Fruit fly (Drosophila melanogaster) whole organism, embryonic: ENCODE data around the gene Nelf-E.

Experiments
- Bgb ChIP-seq: fragments of 200-800 bp; sonication (Bioruptor generic); IDR thresholded peaks from 2 replicates; pipeline ENCODE4 v1.3.6; 2022; ENCODE audit warnings: missing biosample characterization, missing genetic modification characterization; ENCODE audit not compliant: partially characterized antibody
- CG10321 ChIP-seq: fragments of 200-800 bp; sonication (Bioruptor generic); IDR thresholded peaks from 2 replicates; pipeline ENCODE4 v1.3.6; 2022; ENCODE audit warnings: missing biosample characterization, missing genetic modification characterization
- CG10431 ChIP-seq: fragments of 200-800 bp; sonication (Bioruptor generic); optimal IDR thresholded peaks from 3 replicates; lab custom pipeline; 2018; ENCODE audit warnings: missing biosample characterization, mild to moderate bottlenecking, missing genetic modification characterization
- CG10565 ChIP-seq: fragments of 200-800 bp; sonication (Bioruptor generic); optimal IDR thresholded peaks from 3 replicates; lab custom pipeline; 2016; ENCODE audit warnings: missing biosample characterization, mild to moderate bottlenecking, missing genetic modification characterization
- CG11085 ChIP-seq: fragments of 200-800 bp; sonication (Bioruptor generic); IDR thresholded peaks from 2 replicates; pipeline ENCODE4 v1.3.6; 2022; ENCODE audit warnings: missing biosample characterization, missing genetic modification characterization
- CG12104 ChIP-seq: fragments of 200-800 bp; sonication (Bioruptor generic); optimal IDR thresholded peaks from 3 replicates; lab custom pipeline; 2016; ENCODE audit warnings: missing biosample characterization, missing genetic modification characterization
- CG12299 ChIP-seq: fragments of 200-800 bp; sonication (Bioruptor generic); optimal IDR thresholded peaks from 2 replicates; lab custom pipeline; 2018; ENCODE audit warnings: missing biosample characterization, mild to moderate bottlenecking, missing genetic modification characterization
- CG1233 ChIP-seq: fragments of 200-800 bp; sonication (Bioruptor generic); optimal IDR thresholded peaks from 4 replicates; lab custom pipeline; 2018; ENCODE audit warnings: missing biosample characterization, mild to moderate bottlenecking, missing genetic modification characterization
- CG1529 ChIP-seq: fragments of 200-800 bp; sonication (Bioruptor generic); optimal IDR thresholded peaks from 3 replicates; lab custom pipeline; 2018; ENCODE audit warnings: missing biosample characterization, missing genetic modification characterization
- CG16863 ChIP-seq: fragments of 200-800 bp; sonication (Bioruptor generic); optimal IDR thresholded peaks from 3 replicates; lab custom pipeline; 2016; ENCODE audit warnings: missing biosample characterization, missing genetic modification characterization
- CG17385 ChIP-seq: fragments of 200-800 bp; sonication (Bioruptor generic); optimal IDR thresholded peaks from 3 replicates; lab custom pipeline; 2018; ENCODE audit warnings: missing biosample characterization, mild to moderate bottlenecking, missing genetic modification characterization
- CG18599 ChIP-seq: fragments of 200-800 bp; sonication (Bioruptor generic); optimal IDR thresholded peaks from 3 replicates; lab custom pipeline; 2017; ENCODE audit warnings: missing biosample characterization, missing genetic modification characterization, mild to moderate bottlenecking, moderate library complexity, missing genetic modification reagents
- CG18619 ChIP-seq: fragments of 200-800 bp; sonication (Bioruptor generic); optimal IDR thresholded peaks from 3 replicates; lab custom pipeline; 2017; ENCODE audit warnings: missing biosample characterization, mild to moderate bottlenecking, missing genetic modification characterization
- CG18764 ChIP-seq: fragments of 200-800 bp; sonication (Bioruptor generic); optimal IDR thresholded peaks from 3 replicates; lab custom pipeline; 2016; ENCODE audit warnings: missing biosample characterization, missing genetic modification characterization
- CG2120 ChIP-seq: fragments of 200-800 bp; sonication (Bioruptor generic); optimal IDR thresholded peaks from 3 replicates; lab custom pipeline; 2016; ENCODE audit warnings: missing biosample characterization, missing genetic modification characterization
- CG2875 ChIP-seq: fragments of 200-800 bp; sonication (Bioruptor generic); optimal IDR thresholded peaks from 2 replicates; lab custom pipeline; 2017; ENCODE audit warnings: missing biosample characterization, mild to moderate bottlenecking, missing genetic modification characterization, missing genetic modification reagents
- CG30431 ChIP-seq: fragments of 200-800 bp; sonication (Bioruptor generic); optimal IDR thresholded peaks from 2 replicates; lab custom pipeline; 2017; ENCODE audit warnings: missing biosample characterization, missing genetic modification characterization
- CG32532 ChIP-seq: fragments of 200-800 bp; sonication (Bioruptor generic); IDR thresholded peaks from 2 replicates; pipeline ENCODE4 v1.3.6; 2022; ENCODE audit warnings: missing biosample characterization, missing genetic modification characterization
- CG34422 ChIP-seq: fragments of 200-800 bp; sonication (Bioruptor generic); IDR thresholded peaks from 3 replicates; pipeline ENCODE4 v1.3.6; 2022; ENCODE audit warnings: missing biosample characterization, missing genetic modification characterization
- CG3838 ChIP-seq: fragments of 200-800 bp; sonication (Bioruptor generic); optimal IDR thresholded peaks from 3 replicates; lab custom pipeline; 2016; ENCODE audit warnings: missing biosample characterization, missing genetic modification characterization
- CG4282 ChIP-seq: fragments of 200-800 bp; sonication (Bioruptor generic); optimal IDR thresholded peaks from 2 replicates; lab custom pipeline; 2016; ENCODE audit warnings: missing biosample characterization, missing genetic modification characterization
- CG6254 ChIP-seq: fragments of 200-800 bp; sonication (Bioruptor generic); optimal IDR thresholded peaks from 3 replicates; lab custom pipeline; 2017; ENCODE audit warnings: mild to moderate bottlenecking, missing biosample characterization, missing genetic modification reagents, missing genetic modification characterization
- CG7839 ChIP-seq: fragments of 200-800 bp; sonication (Bioruptor generic); optimal IDR thresholded peaks from 3 replicates; lab custom pipeline; 2018; ENCODE audit warnings: missing biosample characterization, mild to moderate bottlenecking, missing genetic modification characterization, moderate library complexity
- CTCF ChIP-seq: fragments of 200-800 bp; sonication (Bioruptor generic); optimal IDR thresholded peaks from 2 replicates; lab custom pipeline; 2017; ENCODE audit warnings: missing biosample characterization, mild to moderate bottlenecking, missing genetic modification characterization, moderate library complexity
- D19B ChIP-seq: fragments of 200-800 bp; sonication (Bioruptor generic); optimal IDR thresholded peaks from 2 replicates; lab custom pipeline; 2017; ENCODE audit warnings: missing biosample characterization, mild to moderate bottlenecking, missing genetic modification characterization
- Dbx ChIP-seq: fragments of 200-800 bp; sonication (Bioruptor generic); IDR thresholded peaks from 3 replicates; pipeline ENCODE4 v1.3.6; 2022; ENCODE audit warnings: missing biosample characterization, missing genetic modification characterization
- Drgx ChIP-seq: fragments of 200-800 bp; sonication (Bioruptor generic); IDR thresholded peaks from 2 replicates; pipeline ENCODE4 v1.3.6; 2022; ENCODE audit warnings: missing biosample characterization, missing genetic modification characterization
- HLH3B ChIP-seq: fragments of 200-800 bp; sonication (Bioruptor generic); IDR thresholded peaks from 2 replicates; pipeline ENCODE4 v1.3.6; 2022; ENCODE audit warnings: missing biosample characterization, missing genetic modification characterization
- Mrtf ChIP-seq: fragments of 200-800 bp; sonication (Bioruptor generic); IDR thresholded peaks from 3 replicates; pipeline ENCODE4 v1.3.6; 2022; ENCODE audit warnings: missing biosample characterization, missing genetic modification characterization
- Nf-YA ChIP-seq: fragments of 200-800 bp; sonication (Bioruptor generic); IDR thresholded peaks from 2 replicates; pipeline ENCODE4 v1.3.6; 2022; ENCODE audit warnings: missing biosample characterization, missing genetic modification characterization
- Pdp1 ChIP-seq, 2 experiments: fragments of 200-800 bp; sonication (Bioruptor generic); optimal IDR thresholded peaks; 3 replicates each; lab custom pipeline; 2016; ENCODE audit warnings: missing biosample characterization in 2 of 2, missing genetic modification characterization in 2 of 2, mild to moderate bottlenecking in 1 of 2, moderate library complexity in 1 of 2
- Spps ChIP-seq: fragments of 200-800 bp; sonication (Bioruptor generic); optimal IDR thresholded peaks from 2 replicates; lab custom pipeline; 2018; ENCODE audit warnings: missing biosample characterization, mild to moderate bottlenecking, missing genetic modification characterization
- abd-A ChIP-seq: fragments of 200-800 bp; sonication (Bioruptor generic); optimal IDR thresholded peaks from 3 replicates; lab custom pipeline; 2019; ENCODE audit warnings: missing biosample characterization, mild to moderate bottlenecking, missing genetic modification characterization, moderate library complexity
- bab2 ChIP-seq: fragments of 200-800 bp; sonication (Bioruptor generic); optimal IDR thresholded peaks from 2 replicates; lab custom pipeline; 2016; ENCODE audit warnings: missing biosample characterization, missing genetic modification characterization
- bbx ChIP-seq: fragments of 200-800 bp; sonication (Bioruptor generic); IDR thresholded peaks from 2 replicates; pipeline ENCODE4 v1.3.6; 2022; ENCODE audit warnings: missing biosample characterization, missing genetic modification characterization; ENCODE audit not compliant: partially characterized antibody
- bsh ChIP-seq, 2 experiments: fragments of 200-800 bp; sonication (Bioruptor generic); optimal IDR thresholded peaks; 2 replicates each; lab custom pipeline; 2017 to 2018; ENCODE audit warnings: mild to moderate bottlenecking in 2 of 2, missing biosample characterization in 2 of 2, missing genetic modification characterization in 2 of 2, moderate library complexity in 1 of 2
- cad ChIP-seq: fragments of >200 bp; optimal IDR thresholded peaks from 2 replicates; lab custom pipeline; 2017; ENCODE audit warnings: missing biosample characterization, missing genetic modification characterization
- chinmo ChIP-seq: fragments of 200-800 bp; sonication (Bioruptor generic); IDR thresholded peaks from 4 replicates; pipeline ENCODE4 v1.3.6; 2022; ENCODE audit warnings: missing biosample characterization, missing genetic modification characterization; ENCODE audit not compliant: partially characterized antibody
- chm ChIP-seq: fragments of 200-800 bp; sonication (Bioruptor generic); IDR thresholded peaks from 2 replicates; pipeline ENCODE4 v1.3.6; 2022; ENCODE audit warnings: missing biosample characterization, missing genetic modification characterization
- hkb ChIP-seq, 2 experiments: fragments of 200-800 bp in 1 of 2; fragments of >200 bp in 1 of 2; sonication (Bioruptor generic) in 1 of 2; IDR thresholded peaks in 1 of 2; optimal IDR thresholded peaks in 1 of 2; 2 replicates each; pipeline versions ENCODE4 v1.3.6 to Lab custom; 2017 to 2022; ENCODE audit warnings: missing biosample characterization in 1 of 2, missing genetic modification characterization in 1 of 2
- lilli ChIP-seq: fragments of 200-800 bp; sonication (Bioruptor generic); optimal IDR thresholded peaks from 3 replicates; lab custom pipeline; 2016; ENCODE audit warnings: missing biosample characterization, missing genetic modification characterization
- mam ChIP-seq: fragments of 200-800 bp; sonication (Bioruptor generic); optimal IDR thresholded peaks from 3 replicates; lab custom pipeline; 2016; ENCODE audit warnings: missing biosample characterization, missing genetic modification characterization
- pan ChIP-seq, 4 experiments: fragments of >200 bp in 3 of 4; fragments of 200-800 bp in 1 of 4; sonication (Bioruptor generic) in 1 of 4; optimal IDR thresholded peaks in 3 of 4; IDR thresholded peaks in 1 of 4; 2 replicates each; pipeline versions ENCODE4 v1.3.6 to Lab custom; 2017 to 2022; ENCODE audit warnings: missing biosample characterization in 2 of 4, missing genetic modification characterization in 2 of 4, mixed read lengths in 1 of 4
- pb ChIP-seq: fragments of 200-800 bp; sonication (Bioruptor generic); optimal IDR thresholded peaks from 3 replicates; lab custom pipeline; 2016; ENCODE audit warnings: missing biosample characterization, missing genetic modification characterization
- phol ChIP-seq: fragments of 200-800 bp; sonication (Bioruptor generic); optimal IDR thresholded peaks from 3 replicates; lab custom pipeline; 2018; ENCODE audit warnings: missing biosample characterization, mild to moderate bottlenecking, missing genetic modification characterization, moderate library complexity
- pnt ChIP-seq: fragments of 200-800 bp; sonication (Bioruptor generic); optimal IDR thresholded peaks from 3 replicates; lab custom pipeline; 2016; ENCODE audit warnings: missing biosample characterization, missing genetic modification characterization
- rib ChIP-seq: fragments of 200-800 bp; sonication (Bioruptor generic); IDR thresholded peaks from 2 replicates; pipeline ENCODE4 v1.3.6; 2022; ENCODE audit warnings: missing biosample characterization, missing genetic modification characterization
- salm ChIP-seq: fragments of 200-800 bp; sonication (Bioruptor generic); optimal IDR thresholded peaks from 2 replicates; lab custom pipeline; 2018; ENCODE audit warnings: missing biosample characterization, mild to moderate bottlenecking, missing genetic modification characterization
- tap ChIP-seq: fragments of 200-800 bp; optimal IDR thresholded peaks from 3 replicates; lab custom pipeline; 2019; ENCODE audit warnings: missing biosample characterization, mild to moderate bottlenecking, missing genetic modification characterization, moderate library complexity
- yki ChIP-seq: fragments of >200 bp; optimal IDR thresholded peaks from 3 replicates; lab custom pipeline; 2018
- z ChIP-seq: fragments of 200-800 bp; sonication (Bioruptor generic); IDR thresholded peaks from 3 replicates; pipeline ENCODE4 v1.3.6; 2022; ENCODE audit warnings: missing biosample characterization, missing genetic modification characterization

Gene Nelf-E

DNA sequence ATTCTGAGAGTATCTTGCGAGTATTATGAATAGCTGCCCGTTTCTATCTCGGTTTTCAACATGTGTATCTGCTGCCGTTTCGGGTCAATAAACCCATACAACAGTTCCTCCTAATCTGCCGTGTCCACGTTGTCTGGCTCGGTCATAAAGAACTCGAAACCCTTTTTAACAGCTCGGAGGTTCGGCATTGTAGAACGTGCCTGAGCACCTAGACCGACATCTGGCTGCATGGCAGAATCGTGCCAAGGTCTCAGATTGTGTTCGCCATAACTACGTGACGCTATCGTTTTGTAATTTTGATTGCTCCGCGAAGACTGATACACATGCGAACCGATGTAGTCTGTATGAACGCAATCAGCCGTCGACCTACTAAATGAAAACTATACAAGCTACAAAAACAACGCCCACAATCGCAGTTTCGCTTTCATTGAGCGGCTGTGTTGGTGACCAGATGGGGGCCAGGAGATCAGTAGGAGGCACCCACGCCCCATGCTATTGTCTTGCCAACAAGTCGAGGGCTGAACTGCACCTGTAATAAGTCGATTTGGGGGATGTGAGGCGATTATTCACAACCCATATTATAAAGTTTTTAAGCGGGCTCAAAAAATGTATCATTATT, 46.5 kb downstream of the Nelf-E start (continued):
- TF ChIP-seq hkb (optimal IDR thresholded peaks at IDR 0.05; lab: Kevin White, UChicago), result no peak
- 0 out of 2 replicates have a peak, but pooled peaks have one; percentile 17 for TF ChIP-seq hkb (GFP tag; IDR thresholded peaks at IDR 0.05; lab: Robert Waterston, UW)
- no peak for TF ChIP-seq lilli
- TF ChIP-seq CG12299 (tag; lab: Kevin White, UChicago), result no peak
- no peak for TF ChIP-seq rib (GFP tag; lab: Robert Waterston, UW)
- peak; percentile 60 for TF ChIP-seq cad (GFP tag; lab: Kevin White, UChicago)
- no peak for TF ChIP-seq CG2875 (GFP tag; lab: Kevin White, UChicago)
- no peak for TF ChIP-seq CG2120 (GFP tag; lab: Kevin White, UChicago)
- TF ChIP-seq Mrtf (GFP tag; lab: Robert Waterston, UW), result no peak
- no peak for TF ChIP-seq bsh (GFP tag; optimal IDR thresholded peaks at IDR 0.05; lab: Kevin White, UChicago)
- no peak for TF ChIP-seq CG18619 (GFP tag; lab: Kevin White, UChicago)
- no peak for TF ChIP-seq pnt (GFP tag; lab: Kevin White, UChicago)
- TF ChIP-seq Nf-YA (GFP tag; lab: Robert Waterston, UW), result no peak
- TF ChIP-seq CG4282 (GFP tag; lab: Kevin White, UChicago), result no peak
- no peak for TF ChIP-seq HLH3B (GFP tag; lab: Robert Waterston, UW)
- TF ChIP-seq chinmo (GFP tag; lab: Robert Waterston, UW), result peak; percentile 89
- TF ChIP-seq Bgb (GFP tag; lab: Robert Waterston, UW), result no peak
- TF ChIP-seq phol (tag; lab: Kevin White, UChicago), result no peak
- TF ChIP-seq tap (tag; lab: Kevin White, UChicago), result no peak
- no peak for TF ChIP-seq yki (lab: Kevin White, UChicago)
- no peak for TF ChIP-seq abd-A (tag; lab: Kevin White, UChicago)
- no peak for TF ChIP-seq D19B (GFP tag; lab: Kevin White, UChicago)
- TF ChIP-seq salm, result no peak
- TF ChIP-seq pb (GFP tag; lab: Kevin White, UChicago), result no peak
- no peak for TF ChIP-seq CG10431 (GFP tag; lab: Kevin White, UChicago)
- TF ChIP-seq CG3838 (GFP tag; lab: Kevin White, UChicago), result no peak
- TF ChIP-seq bbx, result no peak
- no peak for TF ChIP-seq CG1233 (GFP tag; lab: Kevin White, UChicago)
- TF ChIP-seq CG32532 (GFP tag; lab: Robert Waterston, UW), result no peak
- TF ChIP-seq CG7839 (tag; lab: Kevin White, UChicago), result no peak
- no peak for TF ChIP-seq pan (optimal IDR thresholded peaks at IDR 0.05; lab: Kevin White, UChicago)
- no peak for TF ChIP-seq pan (GFP tag; optimal IDR thresholded peaks at IDR 0.05 in 1 of 2, IDR thresholded peaks at IDR 0.05 in 1 of 2)
- TF ChIP-seq mam, result no peak
- TF ChIP-seq Pdp1 (GFP tag; optimal IDR thresholded peaks at IDR 0.05; lab: Kevin White, UChicago), result peak in 1 of 2 experiments; percentile 62
- TF ChIP-seq CG12104 (GFP tag; lab: Kevin White, UChicago), result no peak
- TF ChIP-seq bab2 (GFP tag; lab: Kevin White, UChicago), result no peak
- TF ChIP-seq CTCF (GFP tag; lab: Kevin White, UChicago), result no peak
- TF ChIP-seq CG18764 (GFP tag; lab: Kevin White, UChicago), result no peak
- no peak for TF ChIP-seq CG10565
- no peak for TF ChIP-seq CG30431 (GFP tag; lab: Kevin White, UChicago)
- TF ChIP-seq CG17385 (GFP tag; lab: Kevin White, UChicago), result no peak
- no peak for TF ChIP-seq CG16863 (GFP tag; lab: Kevin White, UChicago)
- no peak for TF ChIP-seq chm
- TF ChIP-seq CG1529 (GFP tag; lab: Kevin White, UChicago), result no peak
- no peak for TF ChIP-seq CG18599
- TF ChIP-seq CG10321 (GFP tag; lab: Robert Waterston, UW), result no peak
- no peak for TF ChIP-seq z
- TF ChIP-seq Spps, result no peak
- TF ChIP-seq Dbx, result no peak
- TF ChIP-seq CG6254 (GFP tag; lab: Kevin White, UChicago), result no peak
- TF ChIP-seq CG34422 (GFP tag; lab: Robert Waterston, UW), result no peak
- no peak for TF ChIP-seq CG11085 (GFP tag; lab: Robert Waterston, UW)
- no peak for TF ChIP-seq Drgx (GFP tag; lab: Robert Waterston, UW)
